Fruit fly (Drosophila melanogaster): ENCODE measurements around the gene mael.

mael gene

dm6 chr3L:22773383-22773873 is 52.4 kb downstream of the mael start (continued):
- TF ChIP-seq Chrac-16 (GFP tag; optimal IDR thresholded peaks at IDR 0.05) = no peak
- TF ChIP-seq CG8290 (GFP tag; optimal IDR thresholded peaks at IDR 0.05) = no peak
- peak in 1 of 2 experiments; percentile 22 for TF ChIP-seq CG8290 (tag; optimal IDR thresholded peaks at IDR 0.05)
- TF ChIP-seq kay (GFP tag; optimal IDR thresholded peaks at IDR 0.05) = no peak
- no peak for TF ChIP-seq Dbx (GFP tag; IDR thresholded peaks at IDR 0.05)
- TF ChIP-seq CG7963 (GFP tag; IDR thresholded peaks at IDR 0.05; ENCODE audit: partially characterized antibody) = 0 out of 3 replicates have a peak, but pooled peaks have one; percentile 14
- peak; percentile 23 for TF ChIP-seq caup (GFP tag; optimal IDR thresholded peaks at IDR 0.05; ENCODE audit: severe bottlenecking)
- no peak for TF ChIP-seq CG10366 (GFP tag; IDR thresholded peaks at IDR 0.05)
- no peak for TF ChIP-seq Oaz (GFP tag; IDR thresholded peaks at IDR 0.05)
- no peak for TF ChIP-seq CG3726 (GFP tag; IDR thresholded peaks at IDR 0.05)
- peak; percentile 9 for TF ChIP-seq cg (GFP tag; optimal IDR thresholded peaks at IDR 0.05)
- TF ChIP-seq CG5953 (GFP tag; IDR thresholded peaks at IDR 0.05) = no peak
- no peak for TF ChIP-seq CG16779 (GFP tag; IDR thresholded peaks at IDR 0.05)
- TF ChIP-seq Scr (GFP tag; IDR thresholded peaks at IDR 0.05; ENCODE audit: partially characterized antibody) = 0 out of 2 replicates have a peak, but pooled peaks have one; percentile 29
- TF ChIP-seq sima (GFP tag; optimal IDR thresholded peaks at IDR 0.05) = no peak
- peak; percentile 59 for TF ChIP-seq CG4617 (GFP tag; optimal IDR thresholded peaks at IDR 0.05; ENCODE audit: borderline replicate concordance)
- TF ChIP-seq YL-1 (GFP tag; optimal IDR thresholded peaks at IDR 0.05) = peak; percentile 51
- no peak for TF ChIP-seq CG7928 (GFP tag; optimal IDR thresholded peaks at IDR 0.05)
- no peak for TF ChIP-seq Mes4 (GFP tag; optimal IDR thresholded peaks at IDR 0.05)
- TF ChIP-seq CG17359 (tag; optimal IDR thresholded peaks at IDR 0.05) = no peak
- TF ChIP-seq HLH3B (GFP tag; IDR thresholded peaks at IDR 0.05) = no peak
- TF ChIP-seq Optix (GFP tag; IDR thresholded peaks at IDR 0.05) = no peak
- TF ChIP-seq vfl (GFP tag; optimal IDR thresholded peaks at IDR 0.05) = no peak
- TF ChIP-seq Lhr (GFP tag; optimal IDR thresholded peaks at IDR 0.05) = no peak
- no peak for TF ChIP-seq CG1024 (GFP tag; IDR thresholded peaks at IDR 0.05)
- TF ChIP-seq cas (GFP tag; IDR thresholded peaks at IDR 0.05) = no peak
- no peak for TF ChIP-seq pnt (GFP tag; optimal IDR thresholded peaks at IDR 0.05)
- TF ChIP-seq ind (GFP tag; optimal IDR thresholded peaks at IDR 0.05) = no peak
- no peak for TF ChIP-seq mld (GFP tag; IDR thresholded peaks at IDR 0.05; ENCODE audit: partially characterized antibody)
- 0 out of 2 replicates have a peak, but pooled peaks have one; percentile 30 for TF ChIP-seq Bgb (GFP tag; IDR thresholded peaks at IDR 0.05; ENCODE audit: partially characterized antibody)
- TF ChIP-seq Atf-2 (GFP tag; optimal IDR thresholded peaks at IDR 0.05) = no peak
- no peak for TF ChIP-seq CG6813 (GFP tag; optimal IDR thresholded peaks at IDR 0.05)
- TF ChIP-seq stc (GFP tag; IDR thresholded peaks at IDR 0.05) = no peak
- TF ChIP-seq Atf6 (GFP tag; IDR thresholded peaks at IDR 0.05) = no peak
- peak; percentile 2 for TF ChIP-seq chn (GFP tag; optimal IDR thresholded peaks at IDR 0.05)
- TF ChIP-seq crp (GFP tag; optimal IDR thresholded peaks at IDR 0.05) = peak in 1 of 2 experiments; percentile 39
- TF ChIP-seq danr (GFP tag; IDR thresholded peaks at IDR 0.05) = no peak
- peak; percentile 19; the same call in 1 of the 2 replicates for TF ChIP-seq CG32532 (GFP tag; IDR thresholded peaks at IDR 0.05)
- peak; percentile 64 to 94 for TF ChIP-seq insv (GFP tag; optimal IDR thresholded peaks at IDR 0.05)
- no peak for TF ChIP-seq GATAe (GFP tag; conservative IDR thresholded peaks at IDR 0.05)
- no peak for TF ChIP-seq Taf1 (GFP tag; IDR thresholded peaks at IDR 0.05)
- no peak for TF ChIP-seq zfh2 (GFP tag; optimal IDR thresholded peaks at IDR 0.05)
- no peak for TF ChIP-seq Kr (GFP tag; optimal IDR thresholded peaks at IDR 0.05)
- peak; percentile 54 for TF ChIP-seq dm (GFP tag; optimal IDR thresholded peaks at IDR 0.05)
- no peak for TF ChIP-seq oc (tag; optimal IDR thresholded peaks at IDR 0.05)
- no peak for TF ChIP-seq CG31441 (GFP tag; IDR thresholded peaks at IDR 0.05)
- TF ChIP-seq Side (GFP tag; optimal IDR thresholded peaks at IDR 0.05) = no peak
- TF ChIP-seq CG12769 (tag; optimal IDR thresholded peaks at IDR 0.05) = peak; percentile 38
- no peak for TF ChIP-seq gsb (GFP tag; IDR thresholded peaks at IDR 0.05)
- no peak for TF ChIP-seq sens-2 (GFP tag; IDR thresholded peaks at IDR 0.05)
- no peak for TF ChIP-seq Med (GFP tag)
- TF ChIP-seq CG11093 (GFP tag; IDR thresholded peaks at IDR 0.05) = no peak

Measured in whole organism, embryonic.